Worm (Caenorhabditis elegans) whole organism, L4/young adult: Measurements from ENCODE around the gene clec-260.

Experiments used
- W03F9.2 ChIP-seq: fragments of 150-350 bp; optimal IDR thresholded peaks from 2 replicates; lab custom pipeline; 2014; ENCODE audit warnings: missing biosample characterization, missing genetic modification characterization
- dao-5 ChIP-seq: sonication (generic microtip); optimal IDR thresholded peaks from 2 replicates; lab custom pipeline; 2016; ENCODE audit warnings: missing genotype, missing genetic modification characterization, moderate library complexity, missing compliant biosample characterization
- him-1 ChIP-seq: sonication (generic microtip); optimal IDR thresholded peaks from 2 replicates; lab custom pipeline; 2016; ENCODE audit warnings: missing genotype, missing genetic modification reagents, missing genetic modification characterization, missing compliant biosample characterization

Gene clec-260

DNA sequence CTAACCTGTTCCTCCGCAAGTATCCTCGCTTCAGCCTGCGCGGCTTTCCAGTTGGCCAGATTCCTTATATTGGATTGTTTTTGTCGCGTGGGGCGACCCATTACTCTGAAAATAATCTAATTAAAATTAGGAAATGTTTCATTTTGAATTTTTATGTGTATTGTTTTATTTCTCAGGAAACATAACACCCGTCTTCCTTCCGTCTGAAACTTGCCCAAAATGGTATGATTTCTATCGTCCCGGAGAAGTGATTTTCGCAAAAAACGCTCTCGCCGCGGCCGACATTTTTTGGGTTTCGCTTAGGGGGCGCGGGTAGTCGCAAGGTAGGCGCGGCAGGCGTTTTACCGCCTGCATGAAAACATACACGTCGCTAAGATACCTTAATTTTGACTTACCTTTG lies at the start of gene clec-260:
clec-260 (minus strand) TSS at position 101 of the 400 bp plus-strand sequence.
- no peak for TF ChIP-seq W03F9.2
- TF ChIP-seq dao-5 (tag; lab: Kevin White, UChicago), result no peak
- no peak for TF ChIP-seq him-1 (tag; lab: Kevin White, UChicago)

ce11 chrV:20034912-20035311 lies 48.8 kb upstream of the clec-260 start:
- TF ChIP-seq dao-5 (tag; lab: Kevin White, UChicago), result no peak
- TF ChIP-seq him-1 (tag; lab: Kevin White, UChicago), result no peak
- no peak for TF ChIP-seq W03F9.2

DNA sequence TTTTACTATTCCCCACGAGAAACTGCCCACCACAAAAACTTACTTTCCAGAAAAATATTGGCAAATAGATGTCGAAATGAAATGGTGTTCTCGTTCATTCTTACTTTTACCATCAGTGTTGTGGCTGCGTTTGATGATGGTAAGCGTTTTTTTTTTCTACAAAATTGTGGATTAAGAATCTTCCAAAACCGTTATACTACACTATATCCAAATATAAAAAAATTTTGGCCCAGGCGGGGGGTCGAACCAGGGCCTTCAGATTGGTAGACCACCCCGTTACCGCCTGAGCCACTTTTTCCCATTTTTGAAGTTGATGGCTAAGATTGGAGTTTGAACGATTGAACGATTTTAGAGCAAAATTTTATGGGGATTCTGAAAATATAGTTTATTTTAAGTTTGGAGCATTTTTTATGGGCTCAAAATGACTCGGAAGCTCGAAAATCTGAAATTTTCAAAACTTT lies 36.9 kb upstream of the clec-260 start, which contains the start of gene lgc-55:
lgc-55 (plus strand) TSS at position 51 of the 461 bp plus-strand sequence.
- no peak for TF ChIP-seq dao-5 (tag; lab: Kevin White, UChicago)
- no peak for TF ChIP-seq W03F9.2
- no peak for TF ChIP-seq him-1 (tag; lab: Kevin White, UChicago)

- TF ChIP-seq him-1 (tag; lab: Kevin White, UChicago), result no peak
Measured at ce11 chrV:20021347-20021746, 35.2 kb upstream of the clec-260 start.

DNA sequence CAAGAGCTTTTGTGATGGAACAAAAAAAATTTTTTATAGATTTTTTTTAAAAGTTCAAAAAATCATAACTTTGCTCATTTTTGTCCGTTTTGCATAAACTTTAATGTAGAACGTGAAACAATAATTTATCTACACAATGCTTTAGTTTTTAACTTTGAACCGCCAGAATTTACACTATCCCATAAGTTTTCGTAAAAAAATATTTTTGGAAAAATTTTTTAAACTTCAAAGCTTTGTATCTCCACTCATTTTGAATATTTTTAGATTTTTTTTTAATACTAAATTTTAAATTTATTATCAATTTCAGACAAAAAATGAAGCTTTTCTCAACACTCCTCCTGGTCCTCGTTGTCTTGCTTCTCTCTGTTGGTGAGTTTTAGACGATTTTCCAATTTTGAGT lies 25.5 kb upstream of the clec-260 start, which contains the start of gene Y60A3A.21:
Y60A3A.21 (plus strand) TSS at position 301 of the 400 bp plus-strand sequence.
- no peak for TF ChIP-seq W03F9.2
- TF ChIP-seq him-1 (tag; lab: Kevin White, UChicago), result no peak
- TF ChIP-seq dao-5 (tag; lab: Kevin White, UChicago), result no peak

DNA sequence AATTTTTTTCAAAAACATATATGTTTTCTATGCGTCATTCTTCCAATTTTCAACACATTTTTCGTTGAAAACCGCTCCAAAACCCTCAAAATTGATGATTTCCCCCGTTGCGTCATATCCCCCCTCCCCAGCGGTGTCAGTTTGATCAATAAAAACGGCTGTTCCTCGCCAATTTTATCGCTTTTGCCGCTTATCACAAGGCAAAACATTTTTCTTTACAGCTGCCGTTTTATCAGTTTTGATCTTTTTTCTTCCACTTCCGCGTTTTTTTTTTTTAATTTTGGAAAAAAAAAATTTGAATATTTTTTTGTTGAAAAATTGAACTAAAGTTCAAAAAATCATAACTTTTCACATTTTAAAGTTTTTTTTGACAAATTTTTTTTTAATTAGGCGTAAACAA lies 25.1 kb upstream of the clec-260 start:
- no peak for TF ChIP-seq W03F9.2
- no peak for TF ChIP-seq him-1 (tag; lab: Kevin White, UChicago)
- TF ChIP-seq dao-5 (tag; lab: Kevin White, UChicago), result no peak

- TF ChIP-seq him-1 (tag; lab: Kevin White, UChicago) (no peak), dao-5 (tag; lab: Kevin White, UChicago) (no peak)
Measured at ce11 chrV:20007470-20007869, 21.4 kb upstream of the clec-260 start, which contains the start of gene Y60A3A.23. TSS of gene Y60A3A.23 (plus strand) at chrV:20007770.

DNA sequence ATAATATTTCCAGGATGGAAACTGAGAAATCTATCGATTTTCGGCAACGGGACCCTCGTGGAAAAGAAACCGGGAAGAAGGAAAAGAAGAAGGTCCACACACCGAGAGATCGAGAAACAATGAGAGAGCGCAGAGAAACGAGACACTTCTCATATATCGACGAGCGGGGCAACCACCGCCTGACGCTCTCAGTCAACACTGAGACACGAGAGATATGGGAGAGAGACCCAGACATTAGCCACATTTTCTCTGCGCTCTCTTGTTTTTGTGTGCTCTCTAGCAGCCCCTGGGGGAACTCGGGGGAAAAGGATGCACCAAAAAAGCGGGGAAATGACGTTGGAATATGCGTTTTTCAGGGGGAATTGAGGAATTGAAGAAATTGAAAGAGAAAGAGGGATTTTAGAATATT lies 19.6 kb upstream of the clec-260 start:
- TF ChIP-seq W03F9.2 (no peak), him-1 (tag; lab: Kevin White, UChicago) (peak; percentile 23), dao-5 (tag; lab: Kevin White, UChicago) (no peak)

- TF ChIP-seq dao-5 (tag; lab: Kevin White, UChicago), result no peak
- no peak for TF ChIP-seq W03F9.2
- no peak for TF ChIP-seq him-1 (tag; lab: Kevin White, UChicago)
Measured at ce11 chrV:20004385-20004784, 18.3 kb upstream of the clec-260 start, which contains the start of gene unc-51. TSS of gene unc-51 (minus strand) at chrV:20004485.

ce11 chrV:20002194-20002593 lies 16.1 kb upstream of the clec-260 start:
- TF ChIP-seq him-1 (tag; lab: Kevin White, UChicago), result no peak
- no peak for TF ChIP-seq dao-5 (tag; lab: Kevin White, UChicago)
- TF ChIP-seq W03F9.2, result no peak

ce11 chrV:20000639-20001038 lies 14.5 kb upstream of the clec-260 start:
- TF ChIP-seq W03F9.2 (no peak), him-1 (tag; lab: Kevin White, UChicago) (no peak), dao-5 (tag; lab: Kevin White, UChicago) (no peak)

- TF ChIP-seq W03F9.2 (no peak), him-1 (tag; lab: Kevin White, UChicago) (no peak), dao-5 (tag; lab: Kevin White, UChicago) (no peak)
Measured at ce11 chrV:19999789-20000188, 13.7 kb upstream of the clec-260 start.

DNA sequence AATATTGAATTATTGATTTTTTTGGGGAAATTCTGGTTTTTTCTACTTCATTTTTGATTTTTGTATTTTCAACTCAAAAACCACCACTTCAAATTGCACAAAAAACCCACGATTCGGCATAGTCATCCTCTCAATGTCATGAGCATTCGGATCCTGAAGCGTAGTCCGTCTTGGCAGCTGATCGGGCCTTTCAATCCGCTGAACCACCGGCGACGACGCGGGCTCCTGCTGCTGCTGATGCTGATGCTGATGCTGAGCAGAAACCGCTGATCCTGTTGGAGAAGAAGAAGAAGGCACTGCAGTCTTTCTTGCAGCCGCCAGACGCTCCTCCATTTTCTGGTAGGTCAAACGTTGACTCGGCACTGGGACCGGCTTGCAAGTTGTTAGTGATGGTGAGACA lies 13.0 kb upstream of the clec-260 start:
- TF ChIP-seq W03F9.2 (no peak), dao-5 (tag; lab: Kevin White, UChicago) (no peak), him-1 (tag; lab: Kevin White, UChicago) (no peak)

DNA sequence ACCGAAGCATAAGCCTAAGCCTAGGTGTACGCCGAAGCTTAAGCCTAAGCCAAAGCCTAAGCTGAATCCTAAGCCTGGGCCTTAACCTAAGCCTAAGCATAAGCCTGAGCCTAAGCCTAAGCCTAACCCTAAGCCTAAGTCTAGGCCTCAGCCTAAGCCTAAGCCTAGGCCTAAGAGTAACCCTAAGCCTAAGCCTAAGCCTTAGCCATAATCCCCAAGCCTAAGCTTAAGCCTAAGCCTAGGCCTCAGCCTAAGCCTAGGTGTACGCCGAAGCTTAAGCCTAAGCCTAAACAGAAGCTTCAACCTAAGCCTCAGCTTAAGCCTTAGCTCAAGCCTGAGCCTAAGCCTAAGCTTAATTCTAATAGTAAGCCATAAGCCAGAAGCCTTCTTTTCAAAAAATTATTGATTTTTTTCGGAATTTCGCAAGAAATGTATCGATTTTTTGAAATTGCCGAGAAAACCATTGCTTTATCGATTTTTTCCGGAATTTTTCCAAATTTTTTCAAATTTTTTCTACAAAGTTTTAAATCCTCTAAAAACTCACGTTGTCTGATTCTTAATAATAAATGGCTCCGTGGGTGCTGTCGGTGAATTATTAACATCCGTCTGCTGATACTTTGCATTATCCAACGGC lies 12.2 kb upstream of the clec-260 start:
- no peak for TF ChIP-seq him-1 (tag; lab: Kevin White, UChicago)
- TF ChIP-seq dao-5 (tag; lab: Kevin White, UChicago), result no peak
- no peak for TF ChIP-seq W03F9.2

DNA sequence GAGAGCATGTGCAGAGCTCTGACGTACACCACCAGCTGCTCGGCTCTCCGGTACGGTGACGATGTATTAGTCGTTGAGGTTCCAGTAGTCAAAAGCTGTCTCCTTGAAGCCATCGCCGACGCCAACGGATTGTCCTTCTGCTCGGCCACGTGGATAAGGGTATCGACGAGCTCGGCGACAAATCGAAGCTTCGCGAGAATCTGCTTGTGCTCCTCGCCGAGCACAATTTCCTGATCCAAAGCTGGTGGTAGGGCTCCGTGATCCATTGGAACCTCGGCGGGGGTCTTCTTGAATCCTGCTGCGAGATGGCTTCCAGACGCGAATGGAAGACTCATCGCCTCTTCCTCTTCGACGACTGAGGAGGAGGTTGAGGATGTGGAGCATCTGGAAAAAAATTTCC lies 11.4 kb upstream of the clec-260 start:
- TF ChIP-seq dao-5 (tag; lab: Kevin White, UChicago) (no peak), W03F9.2 (no peak)
